Fruit fly (Drosophila melanogaster) whole organism, embryonic: ENCODE data around the gene CG33702.

Experiments used
- Asciz ChIP-seq: fragments of 200-800 bp; sonication (Bioruptor generic); optimal IDR thresholded peaks from 2 replicates; lab custom pipeline; 2017; ENCODE audit warnings: missing biosample characterization, mild to moderate bottlenecking, missing genetic modification characterization, missing genetic modification reagents
- Atf-2 ChIP-seq: fragments of 200-800 bp; sonication (Bioruptor generic); optimal IDR thresholded peaks from 2 replicates; lab custom pipeline; 2016; ENCODE audit warnings: missing biosample characterization, missing genetic modification characterization
- Atf6 ChIP-seq: fragments of 200-800 bp; sonication (Bioruptor generic); IDR thresholded peaks from 2 replicates; pipeline ENCODE4 v1.3.6; 2022; ENCODE audit warnings: missing biosample characterization, missing genetic modification characterization
- BEAF-32 ChIP-seq: fragments of 200-800 bp; sonication (Bioruptor generic); optimal IDR thresholded peaks from 3 replicates; lab custom pipeline; 2017; ENCODE audit warnings: missing biosample characterization, missing genetic modification characterization, mild to moderate bottlenecking, moderate library complexity, missing genetic modification reagents
- Bgb ChIP-seq: fragments of 200-800 bp; sonication (Bioruptor generic); IDR thresholded peaks from 2 replicates; pipeline ENCODE4 v1.3.6; 2022; ENCODE audit warnings: missing biosample characterization, missing genetic modification characterization; ENCODE audit not compliant: partially characterized antibody
- CG11247 ChIP-seq: fragments of 200-800 bp; sonication (Bioruptor generic); IDR thresholded peaks from 2 replicates; pipeline ENCODE4 v1.3.6; 2022; ENCODE audit warnings: missing biosample characterization, missing genetic modification characterization
- CG11504 ChIP-seq: fragments of 200-800 bp; sonication (Bioruptor generic); optimal IDR thresholded peaks from 3 replicates; lab custom pipeline; 2019; ENCODE audit warnings: missing biosample characterization, mild to moderate bottlenecking, missing genetic modification characterization, moderate library complexity
- CG12391 ChIP-seq: fragments of 200-800 bp; sonication (Bioruptor generic); optimal IDR thresholded peaks from 3 replicates; lab custom pipeline; 2018; ENCODE audit warnings: missing biosample characterization, mild to moderate bottlenecking, missing genetic modification characterization, moderate library complexity
- CG14710 ChIP-seq: fragments of 200-800 bp; sonication (Bioruptor generic); optimal IDR thresholded peaks from 3 replicates; lab custom pipeline; 2019; ENCODE audit warnings: missing biosample characterization, mild to moderate bottlenecking, missing genetic modification characterization, moderate library complexity
- CG17829 ChIP-seq: fragments of 200-800 bp; optimal IDR thresholded peaks from 2 replicates; lab custom pipeline; 2019; ENCODE audit warnings: missing biosample characterization, mild to moderate bottlenecking, missing genetic modification characterization, moderate library complexity
- CG1792 ChIP-seq: fragments of 200-800 bp; sonication (Bioruptor generic); optimal IDR thresholded peaks from 2 replicates; lab custom pipeline; 2016; ENCODE audit warnings: missing biosample characterization, missing genetic modification characterization
- CG18619 ChIP-seq: fragments of 200-800 bp; sonication (Bioruptor generic); optimal IDR thresholded peaks from 3 replicates; lab custom pipeline; 2017; ENCODE audit warnings: missing biosample characterization, mild to moderate bottlenecking, missing genetic modification characterization
- CG2199 ChIP-seq: fragments of 200-800 bp; sonication (Bioruptor generic); IDR thresholded peaks from 3 replicates; pipeline ENCODE4 v1.3.6; 2022; ENCODE audit warnings: missing biosample characterization, missing genetic modification characterization
- CG2712 ChIP-seq: fragments of 200-800 bp; optimal IDR thresholded peaks from 3 replicates; lab custom pipeline; 2019; ENCODE audit warnings: missing biosample characterization, mild to moderate bottlenecking, missing genetic modification characterization, moderate library complexity
- CG32532 ChIP-seq: fragments of 200-800 bp; sonication (Bioruptor generic); IDR thresholded peaks from 2 replicates; pipeline ENCODE4 v1.3.6; 2022; ENCODE audit warnings: missing biosample characterization, missing genetic modification characterization
- CG4360 ChIP-seq: fragments of 200-800 bp; sonication (Bioruptor generic); IDR thresholded peaks from 2 replicates; pipeline ENCODE4 v1.3.6; 2022; ENCODE audit warnings: missing biosample characterization, missing genetic modification characterization
- CG43689 ChIP-seq: fragments of 200-800 bp; sonication (Bioruptor generic); IDR thresholded peaks from 2 replicates; pipeline ENCODE4 v1.3.6; 2022; ENCODE audit warnings: missing biosample characterization, missing genetic modification characterization
- CG6272 ChIP-seq: fragments of 200-800 bp; sonication (Bioruptor generic); IDR thresholded peaks from 2 replicates; pipeline ENCODE4 v1.3.6; 2022; ENCODE audit warnings: missing biosample characterization, missing genetic modification characterization
- CG6854 ChIP-seq: fragments of 200-800 bp; sonication (Bioruptor generic); optimal IDR thresholded peaks from 3 replicates; lab custom pipeline; 2017; ENCODE audit warnings: missing biosample characterization, mild to moderate bottlenecking, missing genetic modification characterization
- CG9727 ChIP-seq: fragments of 200-800 bp; sonication (Bioruptor generic); optimal IDR thresholded peaks from 3 replicates; lab custom pipeline; 2017; ENCODE audit warnings: missing biosample characterization, mild to moderate bottlenecking, missing genetic modification characterization
- CG9797 ChIP-seq: fragments of 200-800 bp; sonication (Bioruptor generic); optimal IDR thresholded peaks from 3 replicates; lab custom pipeline; 2018; ENCODE audit warnings: missing biosample characterization, mild to moderate bottlenecking, missing genetic modification characterization
- CG9817 ChIP-seq: fragments of 200-800 bp; sonication (Bioruptor generic); optimal IDR thresholded peaks from 2 replicates; lab custom pipeline; 2018; ENCODE audit warnings: missing biosample characterization, mild to moderate bottlenecking, missing genetic modification characterization, moderate library complexity
- CrebB ChIP-seq: fragments of 200-800 bp; sonication (Bioruptor generic); optimal IDR thresholded peaks from 3 replicates; lab custom pipeline; 2018; ENCODE audit warnings: missing biosample characterization, mild to moderate bottlenecking, missing genetic modification characterization
- Dip2 ChIP-seq: fragments of 200-800 bp; sonication (Bioruptor generic); IDR thresholded peaks from 2 replicates; pipeline ENCODE4 v1.3.6; 2022; ENCODE audit warnings: missing biosample characterization, missing genetic modification characterization
- Dll ChIP-seq: fragments of 200-800 bp; sonication (Bioruptor generic); IDR thresholded peaks from 4 replicates; pipeline ENCODE4 v1.3.6; 2022; ENCODE audit warnings: missing biosample characterization, missing genetic modification characterization; ENCODE audit not compliant: partially characterized antibody
- Dp ChIP-seq: fragments of 200-800 bp; sonication (Bioruptor generic); optimal IDR thresholded peaks from 2 replicates; lab custom pipeline; 2018; ENCODE audit warnings: missing biosample characterization, mild to moderate bottlenecking, missing genetic modification characterization, moderate library complexity
- Fer3 ChIP-seq: fragments of 200-800 bp; sonication (Bioruptor generic); optimal IDR thresholded peaks from 2 replicates; lab custom pipeline; 2018; ENCODE audit warnings: missing biosample characterization, mild to moderate bottlenecking, missing genetic modification characterization, moderate library complexity
- Kr ChIP-seq: fragments of 200-800 bp; sonication (Bioruptor generic); optimal IDR thresholded peaks from 2 replicates; lab custom pipeline; 2017; ENCODE audit warnings: missing biosample characterization, mild to moderate bottlenecking, missing genetic modification characterization
- Med ChIP-seq: fragments of 200-800 bp; sonication (Bioruptor generic); peaks from one replicate; lab custom pipeline; 2016; ENCODE audit warnings: missing biosample characterization, missing genetic modification characterization, mild to moderate bottlenecking, inconsistent platforms, moderate library complexity
- Myb ChIP-seq: fragments of 200-800 bp; sonication (Bioruptor generic); optimal IDR thresholded peaks from 2 replicates; lab custom pipeline; 2016; ENCODE audit warnings: missing biosample characterization, missing genetic modification characterization
- Opbp ChIP-seq: fragments of 200-800 bp; sonication (Bioruptor generic); IDR thresholded peaks from 3 replicates; pipeline ENCODE4 v1.3.6; 2022; ENCODE audit warnings: missing biosample characterization, missing genetic modification characterization; ENCODE audit not compliant: partially characterized antibody
- Sry-δ ChIP-seq: fragments of 200-800 bp; sonication (Bioruptor generic); optimal IDR thresholded peaks from 2 replicates; lab custom pipeline; 2016; ENCODE audit warnings: missing biosample characterization, missing genetic modification characterization
- bab2 ChIP-seq: fragments of 200-800 bp; sonication (Bioruptor generic); optimal IDR thresholded peaks from 2 replicates; lab custom pipeline; 2016; ENCODE audit warnings: missing biosample characterization, missing genetic modification characterization
- gfzf ChIP-seq: fragments of 200-800 bp; sonication (Bioruptor generic); optimal IDR thresholded peaks from 2 replicates; lab custom pipeline; 2016; ENCODE audit warnings: missing biosample characterization, mild to moderate bottlenecking, missing genetic modification characterization, moderate library complexity
- hb ChIP-seq: fragments of 200-800 bp; sonication (Bioruptor generic); IDR thresholded peaks from 3 replicates; pipeline ENCODE4 v1.3.6; 2022; ENCODE audit warnings: missing biosample characterization, missing genetic modification characterization; ENCODE audit not compliant: partially characterized antibody
- hbn ChIP-seq: fragments of 200-800 bp; sonication (Bioruptor generic); IDR thresholded peaks from 2 replicates; pipeline ENCODE4 v1.3.6; 2022; ENCODE audit warnings: missing biosample characterization, missing genetic modification characterization; ENCODE audit not compliant: partially characterized antibody
- kay ChIP-seq: fragments of 200-800 bp; sonication (Bioruptor generic); optimal IDR thresholded peaks from 2 replicates; lab custom pipeline; 2016; ENCODE audit warnings: missing biosample characterization, missing genetic modification characterization
- lov ChIP-seq, 2 experiments: fragments of 200-800 bp in 1 of 2; fragments of >200 bp in 1 of 2; sonication (Bioruptor generic) in 1 of 2; IDR thresholded peaks in 1 of 2; optimal IDR thresholded peaks in 1 of 2; 2 replicates in 1 of 2; 3 replicates in 1 of 2; pipeline versions ENCODE4 v1.3.6 to Lab custom; 2017 to 2022; ENCODE audit warnings: missing biosample characterization in 1 of 2, missing genetic modification characterization in 1 of 2
- nerfin-1 ChIP-seq: fragments of 200-800 bp; sonication (Bioruptor generic); optimal IDR thresholded peaks from 3 replicates; lab custom pipeline; 2019; ENCODE audit warnings: missing biosample characterization, mild to moderate bottlenecking, missing genetic modification characterization, moderate library complexity
- onecut ChIP-seq: fragments of 200-800 bp; sonication (Bioruptor generic); IDR thresholded peaks from 2 replicates; pipeline ENCODE4 v1.3.6; 2022; ENCODE audit warnings: missing biosample characterization, missing genetic modification characterization
- p53 ChIP-seq: fragments of 200-800 bp; sonication (Bioruptor generic); optimal IDR thresholded peaks from 2 replicates; lab custom pipeline; 2016; ENCODE audit warnings: missing biosample characterization, missing genetic modification characterization
- prd ChIP-seq, 3 experiments: fragments of >200 bp in 2 of 3; fragments of 200-800 bp in 1 of 3; sonication (Bioruptor generic) in 1 of 3; optimal IDR thresholded peaks in 2 of 3; IDR thresholded peaks in 1 of 3; 2 replicates in 2 of 3; 3 replicates in 1 of 3; pipeline versions ENCODE4 v1.3.6 to Lab custom; 2017 to 2022; ENCODE audit warnings: missing biosample characterization in 1 of 3, missing genetic modification characterization in 1 of 3
- pzg ChIP-seq: fragments of 200-800 bp; sonication (Bioruptor generic); optimal IDR thresholded peaks from 3 replicates; lab custom pipeline; 2018; ENCODE audit warnings: missing biosample characterization, mild to moderate bottlenecking, missing genetic modification characterization, moderate library complexity
- row ChIP-seq: fragments of 200-800 bp; sonication (Bioruptor generic); IDR thresholded peaks from 3 replicates; pipeline ENCODE4 v1.3.6; 2022; ENCODE audit warnings: missing biosample characterization, missing genetic modification characterization
- run ChIP-seq: fragments of 200-800 bp; sonication (Bioruptor generic); optimal IDR thresholded peaks from 3 replicates; lab custom pipeline; 2018; ENCODE audit warnings: missing biosample characterization, mild to moderate bottlenecking, missing genetic modification characterization
- sens ChIP-seq: fragments of 200-800 bp; sonication (Bioruptor generic); peaks from one replicate; lab custom pipeline; 2016; ENCODE audit warnings: missing biosample characterization, missing genetic modification characterization
- slbo ChIP-seq: fragments of 200-800 bp; sonication (Bioruptor generic); IDR thresholded peaks from 2 replicates; pipeline ENCODE4 v1.3.6; 2022; ENCODE audit warnings: missing biosample characterization, missing genetic modification characterization

CG33702 gene

dm6 chr3L:9489133-9489532 is 24.1 kb downstream of the CG33702 start, which contains the start of gene CG32036:
CG32036 (minus strand) TSS chr3L:9489233.
- peak; percentile 9 for TF ChIP-seq sens (GFP tag; lab: Kevin White, UChicago)
- TF ChIP-seq CrebB (tag; lab: Kevin White, UChicago): no peak

dm6 chr3L:9487586-9487985 is 25.6 kb downstream of the CG33702 start, which contains the start of gene pall:
pall (minus strand) TSS chr3L:9487790.
- TF ChIP-seq CG9817 (tag; lab: Kevin White, UChicago) (no peak), hb (GFP tag; lab: Robert Waterston, UW) (no peak), CG9797 (GFP tag; lab: Kevin White, UChicago) (peak; percentile 76), CG6854 (GFP tag; lab: Kevin White, UChicago) (peak; percentile 13), Fer3 (tag; lab: Kevin White, UChicago) (no peak), Dp (GFP tag; lab: Kevin White, UChicago) (peak; percentile 55), Atf-2 (no peak), CG1792 (GFP tag; lab: Kevin White, UChicago) (no peak), bab2 (no peak), p53 (GFP tag; lab: Kevin White, UChicago) (no peak), gfzf (GFP tag; lab: Kevin White, UChicago) (peak; percentile 92), pzg (GFP tag; lab: Kevin White, UChicago) (peak; percentile 86), kay (GFP tag; lab: Kevin White, UChicago) (no peak), CG12391 (tag; lab: Kevin White, UChicago) (peak; percentile 20), Asciz (GFP tag; lab: Kevin White, UChicago) (no peak), CG11247 (GFP tag; lab: Robert Waterston, UW) (no peak), Myb (GFP tag; lab: Kevin White, UChicago) (peak; percentile 17), prd (optimal IDR thresholded peaks at IDR 0.05; lab: Kevin White, UChicago) (no peak), prd (GFP tag; IDR thresholded peaks at IDR 0.05; lab: Robert Waterston, UW) (no peak), CG11504 (tag; lab: Kevin White, UChicago) (no peak), CG4360 (GFP tag; lab: Robert Waterston, UW) (no peak), lov (optimal IDR thresholded peaks at IDR 0.05; lab: Kevin White, UChicago) (no peak), lov (GFP tag; IDR thresholded peaks at IDR 0.05; lab: Robert Waterston, UW) (no peak), CG32532 (GFP tag; lab: Robert Waterston, UW) (no peak), Dll (GFP tag; lab: Robert Waterston, UW) (peak; percentile 43; the same call in 2 of the 4 replicates), CG2712 (tag; lab: Kevin White, UChicago) (peak; percentile 36), Atf6 (GFP tag; lab: Robert Waterston, UW) (no peak), CG6272 (no peak), Kr (GFP tag; lab: Kevin White, UChicago) (no peak), Opbp (GFP tag; lab: Robert Waterston, UW) (no peak), Dip2 (GFP tag; lab: Robert Waterston, UW) (no peak), CG2199 (GFP tag; lab: Robert Waterston, UW) (no peak), onecut (no peak), Med (GFP tag; lab: Kevin White, UChicago) (peak; percentile 68), CG9727 (GFP tag; lab: Kevin White, UChicago) (no peak), BEAF-32 (GFP tag; lab: Kevin White, UChicago) (peak; percentile 19), nerfin-1 (peak; percentile 88), row (GFP tag; lab: Robert Waterston, UW) (peak; percentile 12; the same call in 1 of the 3 replicates), Bgb (GFP tag; lab: Robert Waterston, UW) (no peak; the same call in 1 of the 2 replicates), sens (GFP tag; lab: Kevin White, UChicago) (peak; percentile 70), CG14710 (tag; lab: Kevin White, UChicago) (peak; percentile 32), Sry-δ (GFP tag; lab: Kevin White, UChicago) (no peak), CG43689 (GFP tag; lab: Robert Waterston, UW) (no peak), CG17829 (tag; lab: Kevin White, UChicago) (peak; percentile 37), hbn (GFP tag; lab: Robert Waterston, UW) (peak; percentile 33; the same call in 1 of the 2 replicates), slbo (GFP tag; lab: Robert Waterston, UW) (no peak), CG18619 (GFP tag; lab: Kevin White, UChicago) (no peak), run (no peak)
